Worm (Caenorhabditis elegans) whole organism, L4 larva: Measurements from ENCODE around the gene C55A1.6.

Source experiments
- F10B5.3 ChIP-seq: sonication (generic microtip); optimal IDR thresholded peaks from 2 replicates; lab custom pipeline; 2016; ENCODE audit warnings: mild to moderate bottlenecking, missing genetic modification characterization, missing compliant biosample characterization
- F26F4.8 ChIP-seq: fragments of 200-800 bp; sonication (Bioruptor generic); conservative IDR thresholded peaks from 2 replicates; pipeline ENCODE4 v1.3.6; 2022; ENCODE audit warnings: missing genetic modification characterization, missing compliant biosample characterization
- T20F7.1 ChIP-seq: fragments of 200-800 bp; sonication (Bioruptor generic); optimal IDR thresholded peaks from 2 replicates; lab custom pipeline; 2018; ENCODE audit warnings: mild to moderate bottlenecking, missing genetic modification characterization, missing compliant biosample characterization
- T26A8.4 ChIP-seq: fragments of 200-800 bp; sonication (Bioruptor generic); IDR thresholded peaks from 2 replicates; pipeline ENCODE4 v1.3.6; 2022; ENCODE audit warnings: missing genetic modification characterization, missing compliant biosample characterization
- Y48G9A.11 ChIP-seq: fragments of 200-800 bp; sonication (Bioruptor generic); IDR thresholded peaks from 2 replicates; pipeline ENCODE4 v1.3.6; 2022; ENCODE audit warnings: missing genetic modification reagents, missing genetic modification characterization, missing compliant biosample characterization
- Y75B8A.6 ChIP-seq: fragments of 200-800 bp; sonication (Bioruptor generic); IDR thresholded peaks from 2 replicates; pipeline ENCODE4 v1.3.6; 2022; ENCODE audit warnings: missing genetic modification reagents, missing genetic modification characterization, missing compliant biosample characterization
- ZK337.2 ChIP-seq: fragments of 200-800 bp; sonication (Bioruptor generic); IDR thresholded peaks from 2 replicates; pipeline ENCODE4 v1.3.6; 2022; ENCODE audit warnings: missing genetic modification reagents, missing genetic modification characterization, missing compliant biosample characterization
- attf-4 ChIP-seq: sonication (generic microtip); optimal IDR thresholded peaks from 3 replicates; lab custom pipeline; 2017; ENCODE audit warnings: missing biosample characterization, missing genetic modification characterization
- ceh-32 ChIP-seq: sonication (generic microtip); optimal IDR thresholded peaks from 2 replicates; lab custom pipeline; 2016; ENCODE audit warnings: mild to moderate bottlenecking, missing genetic modification characterization, missing compliant biosample characterization; ENCODE audit not compliant: poor library complexity
- ceh-44 ChIP-seq: fragments of 200-800 bp; sonication (Bioruptor generic); IDR thresholded peaks from 2 replicates; pipeline ENCODE4 v1.3.6; 2022; ENCODE audit warnings: missing genetic modification reagents, missing genetic modification characterization, missing compliant biosample characterization
- ceh-62 ChIP-seq: sonication (generic microtip); optimal IDR thresholded peaks from 2 replicates; lab custom pipeline; 2017; ENCODE audit warnings: missing biosample characterization, missing genetic modification characterization
- ceh-82 ChIP-seq: sonication (generic microtip); optimal IDR thresholded peaks from 2 replicates; lab custom pipeline; 2017; ENCODE audit warnings: missing biosample characterization, missing genetic modification characterization
- ces-1 ChIP-seq: fragments of 150-350 bp; sonication (generic microtip); optimal IDR thresholded peaks from 4 replicates; lab custom pipeline; 2014; ENCODE audit warnings: missing biosample characterization, missing genetic modification reagents, missing genetic modification characterization
- cey-2 ChIP-seq: sonication (generic microtip); optimal IDR thresholded peaks from 3 replicates; lab custom pipeline; 2017; ENCODE audit warnings: missing genetic modification characterization, mild to moderate bottlenecking, missing compliant biosample characterization, antibody characterized with exemption, borderline replicate concordance; ENCODE audit not compliant: insufficient read depth
- daf-12 ChIP-seq: fragments of 150-350 bp; optimal IDR thresholded peaks from 2 replicates; lab custom pipeline; 2014; ENCODE audit warnings: missing biosample characterization, missing genetic modification reagents, missing genetic modification characterization
- daf-19 ChIP-seq: fragments of 200-800 bp; sonication (Bioruptor generic); conservative IDR thresholded peaks from 2 replicates; pipeline ENCODE4 v1.3.6; 2022; ENCODE audit warnings: missing genetic modification characterization, missing compliant biosample characterization
- dmd-6 ChIP-seq: fragments of 200-800 bp; sonication (Bioruptor generic); IDR thresholded peaks from 2 replicates; pipeline ENCODE4 v1.3.6; 2022; ENCODE audit warnings: missing genetic modification reagents, missing genetic modification characterization, missing compliant biosample characterization
- dmd-9 ChIP-seq: fragments of 200-800 bp; sonication (Bioruptor generic); IDR thresholded peaks from 2 replicates; pipeline ENCODE4 v1.3.6; 2022; ENCODE audit warnings: missing genetic modification reagents, missing genetic modification characterization, missing compliant biosample characterization
- dpl-1 ChIP-seq: fragments of 150-350 bp; optimal IDR thresholded peaks from 2 replicates; lab custom pipeline; 2014; ENCODE audit warnings: missing biosample characterization, missing genetic modification reagents, missing genetic modification characterization
- duxl-1 ChIP-seq: sonication (generic microtip); optimal IDR thresholded peaks from 2 replicates; lab custom pipeline; 2016; ENCODE audit warnings: mild to moderate bottlenecking, missing genetic modification characterization, moderate library complexity, missing compliant biosample characterization; ENCODE audit not compliant: poor library complexity
- dve-1 ChIP-seq: sonication (generic microtip); optimal IDR thresholded peaks from 2 replicates; lab custom pipeline; 2017; ENCODE audit warnings: antibody characterized with exemption, mild to moderate bottlenecking, missing genetic modification characterization, missing compliant biosample characterization; ENCODE audit not compliant: insufficient read depth
- egl-43 ChIP-seq: fragments of 200-800 bp; sonication (Bioruptor generic); IDR thresholded peaks from 2 replicates; pipeline ENCODE4 v1.3.6; 2022; ENCODE audit warnings: missing genetic modification reagents, missing genetic modification characterization, missing compliant biosample characterization
- fkh-10 ChIP-seq: fragments of 150-350 bp; optimal IDR thresholded peaks from 2 replicates; lab custom pipeline; 2014; ENCODE audit warnings: missing biosample characterization, missing genetic modification reagents, missing genetic modification characterization
- hlh-11 ChIP-seq: fragments of 200-800 bp; sonication (Bioruptor generic); optimal IDR thresholded peaks from 2 replicates; lab custom pipeline; 2018; ENCODE audit warnings: mild to moderate bottlenecking, missing genetic modification characterization, missing compliant biosample characterization
- hmg-1.1 ChIP-seq: fragments of 200-800 bp; sonication (Bioruptor generic); IDR thresholded peaks from 2 replicates; pipeline ENCODE4 v1.3.6; 2022; ENCODE audit warnings: missing genetic modification reagents, missing genetic modification characterization, missing compliant biosample characterization
- lim-7 ChIP-seq: fragments of 200-800 bp; sonication (Bioruptor generic); IDR thresholded peaks from 2 replicates; pipeline ENCODE4 v1.3.6; 2022; ENCODE audit warnings: missing genetic modification characterization, missing compliant biosample characterization
- lin-29 ChIP-seq: fragments of 200-800 bp; sonication (Bioruptor generic); IDR thresholded peaks from 2 replicates; pipeline ENCODE4 v1.3.6; 2022; ENCODE audit warnings: missing genetic modification reagents, missing genetic modification characterization, missing compliant biosample characterization
- mdt-29 ChIP-seq: fragments of 200-800 bp; sonication (Bioruptor generic); IDR thresholded peaks from 2 replicates; pipeline ENCODE4 v1.3.6; 2022; ENCODE audit warnings: missing genetic modification reagents, missing genetic modification characterization, missing compliant biosample characterization
- mes-2 ChIP-seq: sonication (generic microtip); optimal IDR thresholded peaks from 2 replicates; lab custom pipeline; 2016; ENCODE audit warnings: missing genotype, mild to moderate bottlenecking, missing genetic modification characterization, missing compliant biosample characterization; ENCODE audit not compliant: poor library complexity, severe bottlenecking
- mxl-2 ChIP-seq: fragments of 200-800 bp; sonication (Bioruptor generic); conservative IDR thresholded peaks from 2 replicates; pipeline ENCODE4 v1.3.6; 2022; ENCODE audit warnings: missing genetic modification reagents, missing genetic modification characterization, missing compliant biosample characterization
- mxl-3 ChIP-seq: fragments of 200-800 bp; sonication (Bioruptor generic); optimal IDR thresholded peaks from 2 replicates; lab custom pipeline; 2018; ENCODE audit warnings: mild to moderate bottlenecking, missing genetic modification characterization, missing compliant biosample characterization
- nhr-11 ChIP-seq: fragments of 150-350 bp; optimal IDR thresholded peaks from 2 replicates; lab custom pipeline; 2014; ENCODE audit warnings: missing biosample characterization, missing genetic modification characterization
- nhr-237 ChIP-seq: sonication (generic microtip); optimal IDR thresholded peaks from 2 replicates; lab custom pipeline; 2017; ENCODE audit warnings: missing biosample characterization, missing genetic modification characterization
- nhr-25 ChIP-seq: sonication (generic microtip); optimal IDR thresholded peaks from 2 replicates; lab custom pipeline; 2017; ENCODE audit warnings: missing genetic modification characterization, mild to moderate bottlenecking, missing compliant biosample characterization, antibody characterized with exemption, moderate library complexity, borderline replicate concordance; ENCODE audit not compliant: insufficient read depth
- nhr-41 ChIP-seq: fragments of 200-800 bp; sonication (Bioruptor generic); IDR thresholded peaks from 2 replicates; pipeline ENCODE4 v1.3.6; 2022; ENCODE audit warnings: missing genetic modification reagents, missing genetic modification characterization, missing compliant biosample characterization
- nhr-6 ChIP-seq: fragments of 150-350 bp; optimal IDR thresholded peaks from 2 replicates; lab custom pipeline; 2014; ENCODE audit warnings: missing biosample characterization, missing genetic modification characterization
- pha-4 ChIP-seq, 2 experiments: fragments of 150-350 bp in 1 of 2; fragments of 200-800 bp in 1 of 2; sonication (Bioruptor generic) in 1 of 2; IDR thresholded peaks in 1 of 2; optimal IDR thresholded peaks in 1 of 2; 2 replicates each; pipeline versions ENCODE4 v1.3.6 to Lab custom; 2014 to 2022; ENCODE audit warnings: missing genetic modification characterization in 2 of 2, missing genetic modification reagents in 2 of 2, missing biosample characterization in 1 of 2, missing compliant biosample characterization in 1 of 2
- php-3 ChIP-seq: fragments of 200-800 bp; sonication (Bioruptor generic); IDR thresholded peaks from 2 replicates; pipeline ENCODE4 v1.3.6; 2022; ENCODE audit warnings: missing genetic modification reagents, missing genetic modification characterization, missing compliant biosample characterization
- rbr-2 ChIP-seq: sonication (generic microtip); optimal IDR thresholded peaks from 2 replicates; lab custom pipeline; 2016; ENCODE audit warnings: missing genotype, missing genetic modification characterization, missing compliant biosample characterization
- saeg-2 ChIP-seq: fragments of 200-800 bp; sonication (Bioruptor generic); IDR thresholded peaks from 2 replicates; pipeline ENCODE4 v1.3.6; 2022; ENCODE audit warnings: missing genetic modification reagents, missing genetic modification characterization, missing compliant biosample characterization
- set-16 ChIP-seq: fragments of 200-800 bp; sonication (Bioruptor generic); IDR thresholded peaks from 2 replicates; pipeline ENCODE4 v1.3.6; 2022; ENCODE audit warnings: missing genetic modification reagents, missing genetic modification characterization, missing compliant biosample characterization
- snpc-1.2 ChIP-seq: fragments of 200-800 bp; sonication (Bioruptor generic); IDR thresholded peaks from 2 replicates; pipeline ENCODE4 v1.3.6; 2022; ENCODE audit warnings: missing genetic modification reagents, missing genetic modification characterization, missing compliant biosample characterization
- snpc-4 ChIP-seq: fragments of 150-350 bp; optimal IDR thresholded peaks from 2 replicates; lab custom pipeline; 2014; ENCODE audit warnings: missing biosample characterization, missing genetic modification characterization
- zfp-2 ChIP-seq: sonication (generic microtip); optimal IDR thresholded peaks from 2 replicates; lab custom pipeline; 2016; ENCODE audit warnings: mild to moderate bottlenecking, missing genetic modification characterization, missing compliant biosample characterization
- zip-11 ChIP-seq: fragments of 200-800 bp; sonication (Bioruptor generic); IDR thresholded peaks from 2 replicates; pipeline ENCODE4 v1.3.6; 2022; ENCODE audit warnings: missing genetic modification characterization, missing compliant biosample characterization
- zip-2 ChIP-seq: fragments of 150-350 bp; optimal IDR thresholded peaks from 2 replicates; lab custom pipeline; 2014; ENCODE audit warnings: missing biosample characterization, missing genetic modification characterization
- ztf-7 ChIP-seq: fragments of 150-350 bp; optimal IDR thresholded peaks from 2 replicates; lab custom pipeline; 2014; ENCODE audit warnings: missing biosample characterization, missing genetic modification characterization

C55A1.6 gene

ce11 chrV:15644575-15644974 is 3.3 kb upstream of the C55A1.6 start, which contains the start of gene str-23:
Gene str-23 (plus strand): TSS chrV:15644875.
- TF ChIP-seq mxl-3 (no peak), pha-4 (GFP tag; IDR thresholded peaks at IDR 0.05; lab: Robert Waterston, UW) (no peak), pha-4 (tag; optimal IDR thresholded peaks at IDR 0.05; lab: Kevin White, UChicago) (no peak), lin-29 (GFP tag; lab: Robert Waterston, UW) (no peak), rbr-2 (tag; lab: Kevin White, UChicago) (no peak), dmd-9 (GFP tag; lab: Robert Waterston, UW) (no peak)
- TF ChIP-seq, all 104 proteins: peak for 0

DNA sequence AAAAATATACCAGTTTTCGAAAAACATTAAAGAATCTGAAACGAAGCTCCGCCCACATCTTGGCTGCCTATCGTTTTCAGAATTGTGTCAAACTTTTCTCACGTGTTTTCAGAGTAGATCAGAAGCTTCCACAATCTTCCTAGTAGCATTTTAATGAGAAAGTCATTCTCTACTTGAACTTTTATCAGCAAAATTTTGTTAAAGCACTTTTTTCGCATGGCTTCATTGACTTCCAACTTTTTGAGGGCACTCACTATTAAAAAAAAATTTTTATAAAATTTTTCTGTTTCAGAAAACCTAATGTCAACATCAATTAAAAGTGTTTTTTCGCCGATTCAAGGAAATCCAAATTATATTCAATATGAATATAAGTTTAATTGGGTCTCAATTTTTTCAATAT is 2.3 kb downstream of the C55A1.6 start, which contains the start of gene sru-42:
sru-42 (plus strand) TSS at position 301 of the 400 bp plus-strand sequence.
- TF ChIP-seq Y75B8A.6 (GFP tag; lab: Robert Waterston, UW), result no peak
- no peak for TF ChIP-seq nhr-237
- no peak for TF ChIP-seq php-3 (GFP tag; lab: Robert Waterston, UW)
- TF ChIP-seq dve-1 (tag; lab: Kevin White, UChicago), result no peak
- TF ChIP-seq duxl-1 (tag; lab: Kevin White, UChicago), result no peak
- no peak for TF ChIP-seq snpc-1.2
- TF ChIP-seq mdt-29, result no peak
- no peak for TF ChIP-seq zfp-2 (tag; lab: Kevin White, UChicago)
- TF ChIP-seq F26F4.8 (GFP tag; lab: Robert Waterston, UW), result no peak

ce11 chrV:15652147-15652546 is 4.3 kb downstream of the C55A1.6 start:
- no peak for TF ChIP-seq nhr-25 (tag; lab: Kevin White, UChicago)
- TF ChIP-seq cey-2 (tag; lab: Kevin White, UChicago), result no peak
- TF ChIP-seq ZK337.2 (GFP tag; lab: Robert Waterston, UW), result no peak
- TF ChIP-seq hmg-1.1 (GFP tag; lab: Robert Waterston, UW), result no peak
- no peak for TF ChIP-seq dpl-1 (GFP tag; lab: Kevin White, UChicago)
- TF ChIP-seq ceh-44 (GFP tag; lab: Robert Waterston, UW), result no peak
- TF ChIP-seq F10B5.3 (tag; lab: Kevin White, UChicago), result no peak
- no peak for TF ChIP-seq dmd-6
- TF ChIP-seq zip-11 (GFP tag; lab: Robert Waterston, UW), result no peak
- no peak for TF ChIP-seq nhr-11
- no peak for TF ChIP-seq ceh-32 (tag; lab: Kevin White, UChicago)
- no peak for TF ChIP-seq nhr-6
- TF ChIP-seq T26A8.4 (GFP tag; lab: Robert Waterston, UW), result 0 out of 2 replicates have a peak, but pooled peaks have one; percentile 0
- TF ChIP-seq daf-12 (tag; lab: Kevin White, UChicago), result no peak
- no peak for TF ChIP-seq nhr-41 (GFP tag; lab: Robert Waterston, UW)
- TF ChIP-seq zip-2, result no peak
- no peak for TF ChIP-seq saeg-2 (GFP tag; lab: Robert Waterston, UW)
- TF ChIP-seq ceh-82, result no peak
- no peak for TF ChIP-seq ceh-62 (tag; lab: Kevin White, UChicago)
- TF ChIP-seq zfp-2 (tag; lab: Kevin White, UChicago), result no peak
- TF ChIP-seq egl-43 (GFP tag; lab: Robert Waterston, UW), result 0 out of 2 replicates have a peak, but pooled peaks have one; percentile 44
- TF ChIP-seq ztf-7 (tag; lab: Kevin White, UChicago), result no peak
- TF ChIP-seq mes-2 (tag; lab: Kevin White, UChicago), result no peak
- no peak for TF ChIP-seq Y48G9A.11 (GFP tag; lab: Robert Waterston, UW)
- 0 out of 2 replicates have a peak, but pooled peaks have one; percentile 34 for TF ChIP-seq lim-7 (GFP tag; lab: Robert Waterston, UW)
- TF ChIP-seq T20F7.1, result no peak
- TF ChIP-seq fkh-10, result no peak
- TF ChIP-seq set-16 (GFP tag; lab: Robert Waterston, UW), result no peak
- no peak for TF ChIP-seq mxl-2
- TF ChIP-seq snpc-1.2, result 0 out of 2 replicates have a peak, but pooled peaks have one; percentile 47
- TF ChIP-seq snpc-4, result no peak
- TF ChIP-seq ces-1 (GFP tag; lab: Kevin White, UChicago), result no peak
- no peak for TF ChIP-seq attf-4 (tag; lab: Kevin White, UChicago)
- no peak for TF ChIP-seq hlh-11
- TF ChIP-seq daf-19 (GFP tag; lab: Robert Waterston, UW), result no peak
